Fruit fly (Drosophila melanogaster) whole organism, wandering third instar larva: ENCODE measurements around the gene Mtp.

Experiments used
- Dfd ChIP-seq: fragments of >200 bp; optimal IDR thresholded peaks from 2 replicates; lab custom pipeline; 2017; ENCODE audit warnings: missing biosample characterization, missing genetic modification characterization
- Hr78 ChIP-seq: fragments of >200 bp; optimal IDR thresholded peaks from 2 replicates; lab custom pipeline; 2017; ENCODE audit warnings: missing biosample characterization, missing genetic modification characterization
- Mio ChIP-seq: sonication (Bioruptor generic); optimal IDR thresholded peaks from 2 replicates; lab custom pipeline; 2016; ENCODE audit warnings: missing biosample characterization, missing genetic modification characterization
- br ChIP-seq: fragments of 200-800 bp; sonication (Bioruptor generic); optimal IDR thresholded peaks from 2 replicates; lab custom pipeline; 2016; ENCODE audit warnings: missing biosample characterization, missing genetic modification characterization
- brk ChIP-seq: fragments of 200-800 bp; sonication (Bioruptor generic); optimal IDR thresholded peaks from 2 replicates; lab custom pipeline; 2016; ENCODE audit warnings: missing biosample characterization, mild to moderate bottlenecking, missing genetic modification characterization
- dsf ChIP-seq: sonication (Bioruptor generic); optimal IDR thresholded peaks from 2 replicates; lab custom pipeline; 2016; ENCODE audit warnings: missing biosample characterization, missing genetic modification characterization, borderline replicate concordance
- h ChIP-seq: fragments of 200-800 bp; sonication (Bioruptor generic); optimal IDR thresholded peaks from 3 replicates; lab custom pipeline; 2016; ENCODE audit warnings: missing biosample characterization, mild to moderate bottlenecking, missing genetic modification characterization
- pan ChIP-seq: fragments of >200 bp; optimal IDR thresholded peaks from 2 replicates; lab custom pipeline; 2017
- psq ChIP-seq: fragments of 200-800 bp; sonication (Bioruptor generic); optimal IDR thresholded peaks from 3 replicates; lab custom pipeline; 2017; ENCODE audit warnings: missing biosample characterization, mild to moderate bottlenecking, missing genetic modification characterization, moderate library complexity
- sv ChIP-seq: fragments of 200-800 bp; sonication (Bioruptor generic); optimal IDR thresholded peaks from 3 replicates; lab custom pipeline; 2016; ENCODE audit warnings: missing biosample characterization, missing genetic modification characterization
- usp ChIP-seq: fragments of >200 bp; optimal IDR thresholded peaks from 2 replicates; lab custom pipeline; 2017; ENCODE audit warnings: missing biosample characterization, missing genetic modification characterization

dm6 chr2L:20881353-20882079 lies 41.2 kb downstream of the Mtp start:
- TF ChIP-seq psq (GFP tag; lab: Kevin White, UChicago) = no peak
- no peak for TF ChIP-seq usp (GFP tag; lab: Kevin White, UChicago)
- no peak for TF ChIP-seq dsf (GFP tag; lab: Kevin White, UChicago)
- peak; percentile 24 for TF ChIP-seq h (GFP tag; lab: Kevin White, UChicago)
- peak; percentile 21 for TF ChIP-seq sv (GFP tag; lab: Kevin White, UChicago)
- no peak for TF ChIP-seq Dfd
- no peak for TF ChIP-seq br (GFP tag; lab: Kevin White, UChicago)
- TF ChIP-seq pan (lab: Kevin White, UChicago) = no peak
- TF ChIP-seq Hr78 (GFP tag; lab: Kevin White, UChicago) = no peak
- no peak for TF ChIP-seq Mio (GFP tag; lab: Kevin White, UChicago)
- TF ChIP-seq brk = no peak
